Worm (Caenorhabditis elegans): ENCODE data around the gene tat-6.
"Not testable (repeated sequence)": the region's sequence is repeated elsewhere in the genome, so short reads cannot be mapped to it uniquely, and the experiment has no call there.

tat-6 gene

ce11 chrV:3128803-3129202 lies at the start of gene tat-6:
Gene tat-6, plus strand, starts transcription at chrV:3129103.
- TF ChIP-seq him-1 (tag; optimal IDR thresholded peaks at IDR 0.05) (no peak), W03F9.2 (tag; optimal IDR thresholded peaks at IDR 0.05) (no peak)

- TF ChIP-seq dao-5 (tag; optimal IDR thresholded peaks at IDR 0.05) = no peak
- TF ChIP-seq W03F9.2 (tag; optimal IDR thresholded peaks at IDR 0.05) = no peak
- no peak for TF ChIP-seq him-1 (tag; optimal IDR thresholded peaks at IDR 0.05)
Measured at ce11 chrV:3080792-3081191, 48.1 kb upstream of the tat-6 start, which contains the start of gene srt-5. Gene srt-5, minus strand, starts transcription at chrV:3080892.

- no peak for TF ChIP-seq him-1 (tag; optimal IDR thresholded peaks at IDR 0.05)
- TF ChIP-seq dao-5 (tag; optimal IDR thresholded peaks at IDR 0.05) = no peak
- TF ChIP-seq W03F9.2 (tag; optimal IDR thresholded peaks at IDR 0.05) = no peak
Measured at ce11 chrV:3081471-3081870, 47.4 kb upstream of the tat-6 start, which contains the start of gene srt-7. Gene srt-7, plus strand, starts transcription at chrV:3081771.

- TF ChIP-seq him-1 (tag; optimal IDR thresholded peaks at IDR 0.05) = no peak
- TF ChIP-seq dao-5 (tag; optimal IDR thresholded peaks at IDR 0.05) = no peak
- TF ChIP-seq W03F9.2 (tag; optimal IDR thresholded peaks at IDR 0.05) = no peak
Measured at ce11 chrV:3086260-3086659, 42.6 kb upstream of the tat-6 start, which contains the start of gene srt-8. Gene srt-8, plus strand, starts transcription at chrV:3086560.

DNA sequence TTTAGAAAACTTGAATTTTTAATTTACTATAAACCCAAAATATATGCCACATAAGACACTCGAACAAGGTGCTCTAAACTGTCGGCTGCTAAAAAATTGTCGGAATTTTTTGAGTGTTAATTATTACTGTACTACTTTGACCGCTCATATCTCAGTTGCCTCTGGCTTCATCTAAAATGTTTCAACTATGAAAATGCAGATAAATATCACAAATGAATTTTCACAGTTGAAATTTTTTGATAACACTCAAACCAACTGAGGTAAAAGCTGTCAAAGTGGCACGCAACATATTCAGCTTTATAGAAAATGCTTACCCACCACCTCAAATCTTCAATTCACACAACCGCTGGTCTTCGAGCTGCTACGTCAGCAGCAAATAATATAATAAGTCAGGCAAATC lies 40.1 kb upstream of the tat-6 start, which contains the start of gene acs-21:
acs-21 (plus strand) TSS at position 301 of the 400 bp plus-strand sequence.
- TF ChIP-seq W03F9.2 (tag; optimal IDR thresholded peaks at IDR 0.05) (no peak), him-1 (tag; optimal IDR thresholded peaks at IDR 0.05) (no peak), dao-5 (tag; optimal IDR thresholded peaks at IDR 0.05) (no peak)

DNA sequence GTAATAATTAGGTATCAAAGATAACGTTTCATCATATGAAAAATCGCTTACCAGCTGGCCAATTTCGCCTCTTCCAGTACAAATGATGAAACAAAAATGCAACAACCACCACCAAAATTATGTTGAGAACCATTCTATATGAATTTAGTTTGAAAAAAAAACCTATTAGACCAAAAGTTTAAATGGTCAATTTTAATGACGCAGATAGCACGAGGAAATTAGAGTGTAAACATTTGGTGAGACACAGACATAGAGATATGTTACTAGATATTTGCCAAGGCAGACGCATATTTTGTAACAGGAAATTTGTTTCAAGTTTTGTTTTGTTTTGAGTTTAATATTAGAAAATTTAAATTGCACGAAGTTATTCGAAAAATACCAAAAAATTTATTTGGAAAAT lies 34.6 kb upstream of the tat-6 start, which contains the start of gene cyp-33C9:
cyp-33C9 (minus strand) TSS at position 211 of the 400 bp plus-strand sequence.
- no peak for TF ChIP-seq dao-5 (tag; optimal IDR thresholded peaks at IDR 0.05)
- no peak for TF ChIP-seq W03F9.2 (tag; optimal IDR thresholded peaks at IDR 0.05)
- no peak for TF ChIP-seq him-1 (tag; optimal IDR thresholded peaks at IDR 0.05)

- no peak for TF ChIP-seq him-1 (tag; optimal IDR thresholded peaks at IDR 0.05)
Measured at ce11 chrV:3100527-3100926, 28.4 kb upstream of the tat-6 start.

ce11 chrV:3102049-3102448 lies 26.9 kb upstream of the tat-6 start, which contains the start of gene Y73C8C.4:
Gene Y73C8C.4, minus strand, starts transcription at chrV:3102149.
- not testable (repeated sequence) for TF ChIP-seq W03F9.2, him-1, dao-5 (tag; optimal IDR thresholded peaks at IDR 0.05)

DNA sequence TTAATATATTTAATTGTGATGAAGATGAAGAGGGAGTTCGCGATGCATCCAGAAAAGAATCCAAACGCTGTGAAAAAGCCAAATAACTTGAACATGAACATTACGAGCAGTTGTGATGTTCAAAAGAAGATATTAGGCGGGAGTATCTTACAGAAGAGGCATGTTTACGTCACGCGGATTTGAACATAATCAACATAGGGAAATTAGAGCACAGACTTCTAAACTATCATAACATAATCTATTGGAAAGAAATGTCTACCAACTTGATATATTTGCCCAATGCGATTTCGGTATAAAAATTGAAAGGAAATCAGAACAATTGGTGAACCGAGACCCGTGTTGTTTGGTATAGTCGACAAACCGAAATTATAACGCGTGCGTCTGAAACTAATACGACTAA lies 24.8 kb upstream of the tat-6 start, which contains the start of gene str-66:
str-66 (minus strand) TSS at position 101 of the 400 bp plus-strand sequence.
- TF ChIP-seq him-1 (tag; optimal IDR thresholded peaks at IDR 0.05) (no peak), dao-5 (tag; optimal IDR thresholded peaks at IDR 0.05) (no peak), W03F9.2 (tag; optimal IDR thresholded peaks at IDR 0.05) (no peak)

DNA sequence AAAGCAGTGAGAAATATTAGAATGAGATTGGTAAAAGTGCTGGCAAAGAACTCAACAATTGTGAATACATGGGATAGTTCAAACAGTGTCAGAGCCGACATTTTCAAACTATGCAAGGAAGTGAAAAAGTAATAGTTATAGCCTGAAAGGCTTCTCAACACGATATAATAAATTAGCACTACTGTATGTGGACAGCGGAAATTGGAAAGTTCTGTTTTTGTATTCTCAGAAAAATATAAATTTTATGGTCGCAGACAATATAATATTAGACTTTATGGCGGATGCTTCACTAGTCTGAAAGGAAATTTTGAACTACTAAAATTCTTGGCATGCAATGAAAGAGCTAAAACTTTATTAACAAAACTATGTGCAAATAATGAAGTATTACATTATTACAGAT lies 23.1 kb upstream of the tat-6 start, which contains the start of gene str-69:
str-69 (minus strand) TSS at position 101 of the 400 bp plus-strand sequence.
- TF ChIP-seq dao-5 (tag; optimal IDR thresholded peaks at IDR 0.05) = no peak
- TF ChIP-seq him-1 (tag; optimal IDR thresholded peaks at IDR 0.05) = no peak
- TF ChIP-seq W03F9.2 (tag; optimal IDR thresholded peaks at IDR 0.05) = no peak

- TF ChIP-seq W03F9.2 (tag; optimal IDR thresholded peaks at IDR 0.05) = no peak
- no peak for TF ChIP-seq dao-5 (tag; optimal IDR thresholded peaks at IDR 0.05)
- TF ChIP-seq him-1 (tag; optimal IDR thresholded peaks at IDR 0.05) = no peak
Measured at ce11 chrV:3106785-3107184, 22.1 kb upstream of the tat-6 start.

DNA sequence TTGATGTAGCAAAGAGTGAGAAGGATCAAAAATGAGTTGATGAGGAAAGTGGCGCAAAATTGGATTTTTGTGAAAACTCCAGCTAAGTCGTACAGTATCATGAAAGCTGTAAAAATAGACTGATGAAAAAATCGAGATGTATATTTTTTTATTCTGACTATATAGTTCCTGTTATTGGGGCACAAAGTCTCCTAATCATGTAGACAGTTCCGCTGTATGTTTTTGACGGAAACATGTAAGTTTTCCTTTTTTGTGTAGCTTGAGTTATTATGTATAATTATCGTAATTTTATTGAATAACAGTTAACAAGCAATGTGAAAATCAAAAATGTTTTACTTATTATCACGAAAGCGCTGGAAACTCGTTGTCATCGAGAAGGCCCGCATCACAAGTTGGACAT lies 21.5 kb upstream of the tat-6 start, which contains the start of gene str-68:
str-68 (minus strand) TSS at position 101 of the 400 bp plus-strand sequence.
- no peak for TF ChIP-seq him-1 (tag; optimal IDR thresholded peaks at IDR 0.05)
- TF ChIP-seq dao-5 (tag; optimal IDR thresholded peaks at IDR 0.05) = no peak

DNA sequence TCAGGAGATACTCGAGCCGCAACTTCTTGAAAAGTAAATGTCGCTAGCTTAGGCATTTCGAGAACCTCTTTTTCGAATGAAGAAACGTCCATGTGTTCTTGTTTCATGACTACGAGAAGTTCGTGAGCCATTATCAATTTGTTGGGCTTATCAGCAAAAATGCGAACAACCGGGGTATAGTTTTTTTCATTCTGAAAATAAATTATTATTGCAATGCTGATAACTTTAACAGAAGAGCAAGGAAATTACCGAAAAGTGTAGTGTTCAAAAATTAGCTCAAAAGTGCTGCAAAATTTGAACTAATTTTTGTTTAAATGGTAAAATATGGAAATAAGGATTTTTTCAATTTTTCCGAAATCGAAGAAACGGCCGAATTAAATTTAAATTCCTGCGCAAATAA lies 16.7 kb upstream of the tat-6 start:
- TF ChIP-seq dao-5 (tag; optimal IDR thresholded peaks at IDR 0.05) (no peak), W03F9.2 (tag; optimal IDR thresholded peaks at IDR 0.05) (no peak), him-1 (tag; optimal IDR thresholded peaks at IDR 0.05) (no peak)

ce11 chrV:3113751-3114150 lies 15.2 kb upstream of the tat-6 start, which contains the start of gene Y73C8C.8:
Gene Y73C8C.8, minus strand, starts transcription at chrV:3113851.
- no peak for TF ChIP-seq him-1 (tag; optimal IDR thresholded peaks at IDR 0.05)
- TF ChIP-seq dao-5 (tag; optimal IDR thresholded peaks at IDR 0.05) = no peak
- TF ChIP-seq W03F9.2 (tag; optimal IDR thresholded peaks at IDR 0.05) = no peak

ce11 chrV:3114973-3115372 lies 13.9 kb upstream of the tat-6 start, which contains the start of gene Y73C8C.3:
Gene Y73C8C.3, plus strand, starts transcription at chrV:3115273.
- TF ChIP-seq W03F9.2 (tag; optimal IDR thresholded peaks at IDR 0.05) = no peak
- TF ChIP-seq him-1 (tag; optimal IDR thresholded peaks at IDR 0.05) = no peak
- no peak for TF ChIP-seq dao-5 (tag; optimal IDR thresholded peaks at IDR 0.05)
